Worm (Caenorhabditis elegans): Measurements from ENCODE around the gene grd-5.

- TF ChIP-seq ama-1 (optimal IDR thresholded peaks at IDR 0.05) (no peak), egl-27 (tag; optimal IDR thresholded peaks at IDR 0.05) (no peak), nhr-28 (tag; optimal IDR thresholded peaks at IDR 0.05) (no peak), daf-12 (tag; optimal IDR thresholded peaks at IDR 0.05) (no peak), skn-1 (tag; optimal IDR thresholded peaks at IDR 0.05) (no peak), ceh-16 (tag; optimal IDR thresholded peaks at IDR 0.05) (no peak), elt-3 (tag; optimal IDR thresholded peaks at IDR 0.05) (no peak), lin-39 (tag; optimal IDR thresholded peaks at IDR 0.05) (no peak), R02D3.7 (tag; optimal IDR thresholded peaks at IDR 0.05) (no peak), egl-5 (tag; optimal IDR thresholded peaks at IDR 0.05) (no peak), pha-4 (tag; optimal IDR thresholded peaks at IDR 0.05) (no peak), ceh-82 (tag; optimal IDR thresholded peaks at IDR 0.05) (no peak), nhr-237 (tag; optimal IDR thresholded peaks at IDR 0.05) (no peak)
Measured at ce11 chrV:8601420-8601819, 17.4 kb upstream of the grd-5 start, which contains the start of gene F41E6.8.

Measured in whole organism, L3 larva.